Fruit fly (Drosophila melanogaster) whole organism, prepupa: Measurements from ENCODE around the gene Pif1A.

Experiments used
- CG11294 ChIP-seq: fragments of 200-800 bp; sonication (Bioruptor generic); IDR thresholded peaks from 2 replicates; pipeline ENCODE4 v1.3.6; 2022; ENCODE audit warnings: missing biosample characterization, missing genetic modification characterization
- CG11762 ChIP-seq: fragments of 200-800 bp; sonication (Bioruptor generic); optimal IDR thresholded peaks from 3 replicates; lab custom pipeline; 2016; ENCODE audit warnings: missing biosample characterization, missing genetic modification characterization; ENCODE audit not compliant: insufficient read depth
- CG11902 ChIP-seq: fragments of 200-800 bp; sonication (Bioruptor generic); optimal IDR thresholded peaks from 3 replicates; lab custom pipeline; 2016; ENCODE audit warnings: missing biosample characterization, missing genetic modification characterization
- CG1621 ChIP-seq: fragments of 200-800 bp; sonication (Bioruptor generic); optimal IDR thresholded peaks from 3 replicates; lab custom pipeline; 2018; ENCODE audit warnings: missing biosample characterization, mild to moderate bottlenecking, missing genetic modification characterization
- CG3032 ChIP-seq: fragments of 200-800 bp; optimal IDR thresholded peaks from 2 replicates; lab custom pipeline; 2019; ENCODE audit warnings: missing biosample characterization, mild to moderate bottlenecking, missing genetic modification characterization, moderate library complexity
- CG32006 ChIP-seq: fragments of 200-800 bp; sonication (Bioruptor generic); optimal IDR thresholded peaks from 3 replicates; lab custom pipeline; 2017; ENCODE audit warnings: missing biosample characterization, mild to moderate bottlenecking, missing genetic modification characterization
- CG3919 ChIP-seq: fragments of 200-800 bp; sonication (Bioruptor generic); optimal IDR thresholded peaks from 3 replicates; lab custom pipeline; 2016; ENCODE audit warnings: missing biosample characterization, missing genetic modification characterization
- CG6163 ChIP-seq: fragments of 200-800 bp; sonication (Bioruptor generic); IDR thresholded peaks from 3 replicates; pipeline ENCODE4 v1.3.6; 2022; ENCODE audit warnings: missing biosample characterization, missing genetic modification characterization
- CG6276 ChIP-seq: fragments of 200-800 bp; sonication (Bioruptor generic); optimal IDR thresholded peaks from 2 replicates; lab custom pipeline; 2017; ENCODE audit warnings: missing biosample characterization, mild to moderate bottlenecking, missing genetic modification characterization
- CG6808 ChIP-seq: fragments of 200-800 bp; sonication (Bioruptor generic); optimal IDR thresholded peaks from 3 replicates; lab custom pipeline; 2017; ENCODE audit warnings: missing biosample characterization, missing genetic modification characterization, mild to moderate bottlenecking, moderate library complexity, missing genetic modification reagents
- CG6854 ChIP-seq: fragments of 200-800 bp; sonication (Bioruptor generic); optimal IDR thresholded peaks from 2 replicates; lab custom pipeline; 2017; ENCODE audit warnings: missing biosample characterization, mild to moderate bottlenecking, missing genetic modification characterization
- CG7368 ChIP-seq: fragments of 200-800 bp; sonication (Bioruptor generic); optimal IDR thresholded peaks from 3 replicates; lab custom pipeline; 2016; ENCODE audit warnings: missing biosample characterization, missing genetic modification characterization
- CG8119 ChIP-seq: fragments of 200-800 bp; sonication (Bioruptor generic); IDR thresholded peaks from 3 replicates; pipeline ENCODE4 v1.3.6; 2022; ENCODE audit warnings: missing biosample characterization, missing genetic modification characterization
- CG8319 ChIP-seq: fragments of 200-800 bp; sonication (Bioruptor generic); optimal IDR thresholded peaks from 3 replicates; lab custom pipeline; 2016; ENCODE audit warnings: missing biosample characterization, missing genetic modification characterization
- CG8632 ChIP-seq: fragments of 200-800 bp; sonication (Bioruptor generic); optimal IDR thresholded peaks from 3 replicates; lab custom pipeline; 2016; ENCODE audit warnings: missing biosample characterization, missing genetic modification characterization
- CG9139 ChIP-seq: fragments of 200-800 bp; sonication (Bioruptor generic); optimal IDR thresholded peaks from 3 replicates; lab custom pipeline; 2017; ENCODE audit warnings: missing biosample characterization, mild to moderate bottlenecking, missing genetic modification characterization
- Eip75B ChIP-seq: fragments of 200-800 bp; sonication (Bioruptor generic); optimal IDR thresholded peaks from 3 replicates; lab custom pipeline; 2016; ENCODE audit warnings: missing biosample characterization, missing genetic modification characterization
- Ets21C ChIP-seq: fragments of 200-800 bp; sonication (Bioruptor generic); optimal IDR thresholded peaks from 3 replicates; lab custom pipeline; 2016; ENCODE audit warnings: missing biosample characterization, missing genetic modification characterization
- Ets96B ChIP-seq: fragments of 200-800 bp; optimal IDR thresholded peaks from 2 replicates; lab custom pipeline; 2019; ENCODE audit warnings: missing biosample characterization, mild to moderate bottlenecking, missing genetic modification characterization, moderate library complexity
- Gug ChIP-seq: fragments of 200-800 bp; sonication (Bioruptor generic); IDR thresholded peaks from 2 replicates; pipeline ENCODE4 v1.3.6; 2022; ENCODE audit warnings: missing biosample characterization, missing genetic modification characterization
- Hr38 ChIP-seq: sonication (Bioruptor generic); optimal IDR thresholded peaks from 2 replicates; lab custom pipeline; 2016; ENCODE audit warnings: missing biosample characterization, missing genetic modification characterization
- Hr39 ChIP-seq: fragments of 200-800 bp; sonication (Bioruptor generic); optimal IDR thresholded peaks from 2 replicates; lab custom pipeline; 2016; ENCODE audit warnings: missing biosample characterization, missing genetic modification characterization
- Hr4 ChIP-seq: fragments of 200-800 bp; sonication (Bioruptor generic); optimal IDR thresholded peaks from 3 replicates; lab custom pipeline; 2016; ENCODE audit warnings: missing biosample characterization, missing genetic modification characterization
- Lpt ChIP-seq: fragments of 200-800 bp; sonication (Bioruptor generic); optimal IDR thresholded peaks from 3 replicates; lab custom pipeline; 2016; ENCODE audit warnings: missing biosample characterization, missing genetic modification characterization
- Met ChIP-seq: fragments of 200-800 bp; sonication (Bioruptor generic); optimal IDR thresholded peaks from 3 replicates; lab custom pipeline; 2016; ENCODE audit warnings: missing biosample characterization, missing genetic modification characterization
- OdsH ChIP-seq: fragments of 200-800 bp; sonication (Bioruptor generic); optimal IDR thresholded peaks from 3 replicates; lab custom pipeline; 2016; ENCODE audit warnings: missing biosample characterization, missing genetic modification characterization
- Sox102F ChIP-seq: fragments of 200-800 bp; sonication (Bioruptor generic); optimal IDR thresholded peaks from 2 replicates; lab custom pipeline; 2016; ENCODE audit warnings: missing biosample characterization, mild to moderate bottlenecking, missing genetic modification characterization
- Sox14 ChIP-seq: fragments of 200-800 bp; sonication (Bioruptor generic); optimal IDR thresholded peaks from 3 replicates; lab custom pipeline; 2016; ENCODE audit warnings: missing biosample characterization, missing genetic modification characterization
- Sox15 ChIP-seq: fragments of 200-800 bp; sonication (Bioruptor generic); optimal IDR thresholded peaks from 3 replicates; lab custom pipeline; 2016; ENCODE audit warnings: missing biosample characterization, missing genetic modification characterization
- achi ChIP-seq: fragments of 200-800 bp; sonication (Bioruptor generic); optimal IDR thresholded peaks from 3 replicates; lab custom pipeline; 2016; ENCODE audit warnings: missing biosample characterization, missing genetic modification characterization
- acj6 ChIP-seq: fragments of 200-800 bp; sonication (Bioruptor generic); optimal IDR thresholded peaks from 3 replicates; lab custom pipeline; 2016; ENCODE audit warnings: missing biosample characterization, missing genetic modification characterization
- cyc ChIP-seq: fragments of 200-800 bp; sonication (Bioruptor generic); optimal IDR thresholded peaks from 3 replicates; lab custom pipeline; 2016; ENCODE audit warnings: missing biosample characterization, missing genetic modification characterization
- dsx ChIP-seq: fragments of 200-800 bp; optimal IDR thresholded peaks from 3 replicates; lab custom pipeline; 2019; ENCODE audit warnings: missing biosample characterization, mild to moderate bottlenecking, missing genetic modification characterization, moderate library complexity; ENCODE audit not compliant: poor library complexity, severe bottlenecking
- eg ChIP-seq: fragments of 200-800 bp; sonication (Bioruptor generic); IDR thresholded peaks from 3 replicates; pipeline ENCODE4 v1.3.6; 2022; ENCODE audit warnings: missing biosample characterization, missing genetic modification characterization
- esn ChIP-seq: fragments of 200-800 bp; sonication (Bioruptor generic); optimal IDR thresholded peaks from 2 replicates; lab custom pipeline; 2016; ENCODE audit warnings: missing biosample characterization, mild to moderate bottlenecking, missing genetic modification characterization, moderate library complexity
- fd59A ChIP-seq: fragments of 200-800 bp; sonication (Bioruptor generic); optimal IDR thresholded peaks from 2 replicates; lab custom pipeline; 2017; ENCODE audit warnings: missing biosample characterization, mild to moderate bottlenecking, missing genetic modification characterization, missing genetic modification reagents
- fd85E ChIP-seq: fragments of 200-800 bp; sonication (Bioruptor generic); optimal IDR thresholded peaks from 3 replicates; lab custom pipeline; 2016; ENCODE audit warnings: missing biosample characterization, missing genetic modification characterization
- fkh ChIP-seq: fragments of 200-800 bp; sonication (Bioruptor generic); optimal IDR thresholded peaks from 3 replicates; lab custom pipeline; 2017; ENCODE audit warnings: missing biosample characterization, mild to moderate bottlenecking, missing genetic modification characterization, moderate library complexity
- lz ChIP-seq: fragments of 200-800 bp; sonication (Bioruptor generic); optimal IDR thresholded peaks from 3 replicates; lab custom pipeline; 2016; ENCODE audit warnings: missing biosample characterization, missing genetic modification characterization
- net ChIP-seq: fragments of 200-800 bp; sonication (Bioruptor generic); optimal IDR thresholded peaks from 3 replicates; lab custom pipeline; 2016; ENCODE audit warnings: missing biosample characterization, missing genetic modification characterization
- salr ChIP-seq, 2 experiments: fragments of 200-800 bp; sonication (Bioruptor generic); optimal IDR thresholded peaks; 3 replicates each; lab custom pipeline; 2016 to 2018; ENCODE audit warnings: missing biosample characterization in 2 of 2, missing genetic modification characterization in 2 of 2, mild to moderate bottlenecking in 1 of 2
- ss ChIP-seq, 2 experiments: fragments of 200-800 bp; sonication (Bioruptor generic); optimal IDR thresholded peaks; 2 replicates in 1 of 2; 3 replicates in 1 of 2; lab custom pipeline; 2017 to 2018; ENCODE audit warnings: mild to moderate bottlenecking in 2 of 2, missing biosample characterization in 2 of 2, missing genetic modification characterization in 2 of 2, moderate library complexity in 1 of 2
- topi ChIP-seq: fragments of 200-800 bp; sonication (Bioruptor generic); optimal IDR thresholded peaks from 3 replicates; lab custom pipeline; 2016; ENCODE audit warnings: missing biosample characterization, missing genetic modification characterization
- vri ChIP-seq: fragments of 200-800 bp; sonication (Bioruptor generic); optimal IDR thresholded peaks from 3 replicates; lab custom pipeline; 2016; ENCODE audit warnings: missing biosample characterization, mild to moderate bottlenecking, missing genetic modification characterization

The Pif1A gene

DNA sequence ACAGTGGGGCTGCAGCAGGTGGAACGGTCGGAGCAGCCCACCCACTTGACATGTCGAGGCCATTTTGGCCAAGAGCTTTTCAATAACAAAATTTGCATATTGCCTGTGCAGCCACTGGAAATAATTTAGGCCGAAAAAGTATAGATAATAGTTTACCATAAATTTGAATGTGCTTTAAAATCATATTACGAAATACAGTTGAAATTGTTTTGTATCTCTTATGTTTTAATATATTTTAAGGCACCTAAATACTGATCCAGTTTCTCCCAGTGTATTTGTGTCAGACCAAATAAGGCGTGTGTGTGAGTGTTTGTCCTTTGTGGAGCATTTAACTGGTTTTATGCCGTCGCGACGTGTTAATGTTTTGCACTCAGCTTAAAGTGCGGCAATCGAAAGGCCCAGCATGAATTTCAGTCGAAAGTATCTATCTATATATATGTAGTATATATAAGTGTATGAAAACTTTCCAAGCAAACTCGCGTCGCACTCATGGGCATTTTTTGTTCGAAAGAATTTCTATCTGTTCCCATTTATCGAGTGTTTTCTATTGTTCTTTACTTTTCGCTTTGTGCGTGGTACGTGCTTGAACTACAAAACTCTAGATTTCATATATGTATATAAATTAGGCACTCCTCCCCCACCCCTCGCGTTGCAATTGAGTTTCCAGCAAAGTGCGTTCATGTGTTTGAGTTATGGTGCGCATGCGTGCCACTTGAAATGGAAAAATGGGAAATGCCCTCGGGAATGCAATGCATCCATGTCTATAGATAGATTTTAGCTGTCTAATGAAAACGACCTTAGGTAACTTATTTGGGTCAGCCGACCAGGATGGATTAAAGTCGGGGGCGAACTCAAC, 48.6 kb upstream of the Pif1A start (continued):
- TF ChIP-seq lz (GFP tag; lab: Kevin White, UChicago) (peak; percentile 53), cyc (GFP tag; lab: Kevin White, UChicago) (peak; percentile 54), CG6276 (GFP tag; lab: Kevin White, UChicago) (peak; percentile 52), topi (peak; percentile 48), Sox102F (GFP tag; lab: Kevin White, UChicago) (peak; percentile 60), Eip75B (GFP tag; lab: Kevin White, UChicago) (peak; percentile 64), CG9139 (GFP tag; lab: Kevin White, UChicago) (peak; percentile 35), CG11902 (GFP tag; lab: Kevin White, UChicago) (peak; percentile 11), Hr39 (GFP tag; lab: Kevin White, UChicago) (peak; percentile 49), CG6163 (GFP tag; lab: Robert Waterston, UW) (peak; percentile 72), Hr4 (GFP tag; lab: Kevin White, UChicago) (peak; percentile 67), CG6854 (GFP tag; lab: Kevin White, UChicago) (no peak), Lpt (GFP tag; lab: Kevin White, UChicago) (peak; percentile 55), acj6 (peak; percentile 50), CG1621 (peak; percentile 59), vri (GFP tag; lab: Kevin White, UChicago) (no peak), CG3032 (tag; lab: Kevin White, UChicago) (peak; percentile 35), CG8632 (GFP tag; lab: Kevin White, UChicago) (peak; percentile 33), salr (GFP tag; optimal IDR thresholded peaks at IDR 0.05; lab: Kevin White, UChicago) (peak in 1 of 2 experiments; percentile 35), CG32006 (GFP tag; lab: Kevin White, UChicago) (peak; percentile 73), fd85E (GFP tag; lab: Kevin White, UChicago) (no peak), CG3919 (GFP tag; lab: Kevin White, UChicago) (peak; percentile 68), Ets21C (GFP tag; lab: Kevin White, UChicago) (no peak), ss (GFP tag; optimal IDR thresholded peaks at IDR 0.05; lab: Kevin White, UChicago) (peak in 1 of 2 experiments; percentile 50), fkh (GFP tag; lab: Kevin White, UChicago) (no peak), OdsH (GFP tag; lab: Kevin White, UChicago) (peak; percentile 54), Met (peak; percentile 63), Ets96B (peak; percentile 69)
- TF ChIP-seq, all 60 proteins: peak for 51

DNA sequence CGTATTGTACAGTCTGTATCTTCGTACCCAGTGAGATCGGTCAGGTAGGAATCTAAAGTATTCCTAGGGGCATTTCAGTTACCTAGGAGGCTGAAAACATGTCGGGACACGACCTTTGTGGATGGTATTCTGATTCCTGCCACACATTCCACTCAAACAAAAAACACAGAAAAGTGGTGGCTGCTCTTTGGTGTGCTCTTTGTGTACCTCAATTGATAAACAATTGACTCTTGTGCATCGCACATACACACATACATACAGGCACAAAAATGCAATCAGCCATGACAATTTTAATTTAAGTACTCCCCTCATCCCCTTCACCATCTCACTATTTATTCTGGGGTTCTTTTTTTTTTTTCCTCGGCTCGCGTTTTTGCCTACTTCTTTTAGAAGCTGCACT, 47.2 kb upstream of the Pif1A start:
- TF ChIP-seq vri (GFP tag; lab: Kevin White, UChicago) (no peak), CG8119 (no peak), Hr39 (GFP tag; lab: Kevin White, UChicago) (no peak), Hr38 (no peak), achi (GFP tag; lab: Kevin White, UChicago) (no peak), eg (GFP tag; lab: Robert Waterston, UW) (no peak), acj6 (no peak), CG32006 (GFP tag; lab: Kevin White, UChicago) (no peak), fd59A (GFP tag; lab: Kevin White, UChicago) (no peak), CG3919 (GFP tag; lab: Kevin White, UChicago) (no peak), Sox14 (GFP tag; lab: Kevin White, UChicago) (no peak), CG7368 (no peak), CG11762 (GFP tag; lab: Kevin White, UChicago) (no peak), fd85E (GFP tag; lab: Kevin White, UChicago) (no peak)

DNA sequence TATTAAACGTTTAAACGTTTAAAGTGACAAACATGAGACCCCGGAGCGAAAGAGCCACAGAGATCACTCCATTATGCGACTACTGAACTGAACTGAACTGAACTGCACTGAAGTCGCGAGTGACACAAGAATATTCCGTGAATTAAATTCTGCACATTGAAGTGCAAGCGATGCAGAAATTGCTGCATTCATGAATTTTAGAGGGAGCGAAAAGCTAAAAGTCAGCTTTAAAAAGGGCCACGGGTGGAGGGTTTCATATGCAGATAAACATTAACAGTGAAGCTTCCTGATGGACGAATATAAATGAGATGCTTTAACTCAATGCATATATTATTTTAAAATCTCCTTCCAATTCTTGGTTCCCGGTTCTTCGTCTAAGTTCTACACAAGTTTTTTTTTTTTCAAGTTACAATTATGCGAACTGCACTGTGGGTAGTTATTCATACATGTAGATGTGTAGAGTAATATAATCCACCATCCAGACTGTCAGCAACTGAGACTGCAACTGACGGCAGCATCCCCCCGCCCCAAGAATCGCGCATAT, 46.2 kb upstream of the Pif1A start:
- no peak for TF ChIP-seq CG11294 (GFP tag; lab: Robert Waterston, UW)
- peak; percentile 35 for TF ChIP-seq CG8319 (GFP tag; lab: Kevin White, UChicago)
- peak; percentile 64 for TF ChIP-seq OdsH (GFP tag; lab: Kevin White, UChicago)
- no peak for TF ChIP-seq Hr38
- TF ChIP-seq CG1621 = peak; percentile 46
- TF ChIP-seq CG11762 (GFP tag; lab: Kevin White, UChicago) = peak; percentile 22
- peak; percentile 50 for TF ChIP-seq Sox102F (GFP tag; lab: Kevin White, UChicago)
- peak; percentile 52 for TF ChIP-seq Hr39 (GFP tag; lab: Kevin White, UChicago)
- TF ChIP-seq Sox15 (GFP tag; lab: Kevin White, UChicago) = peak; percentile 34
- peak; percentile 34 for TF ChIP-seq CG6808 (GFP tag; lab: Kevin White, UChicago)
- peak; percentile 45 for TF ChIP-seq lz (GFP tag; lab: Kevin White, UChicago)
- TF ChIP-seq achi (GFP tag; lab: Kevin White, UChicago) = peak; percentile 60
- TF ChIP-seq CG3032 (tag; lab: Kevin White, UChicago) = peak; percentile 43
- TF ChIP-seq esn (GFP tag; lab: Kevin White, UChicago) = peak; percentile 55
- no peak for TF ChIP-seq fd85E (GFP tag; lab: Kevin White, UChicago)
- peak; percentile 10 for TF ChIP-seq net (GFP tag; lab: Kevin White, UChicago)
- peak; percentile 29 for TF ChIP-seq Ets21C (GFP tag; lab: Kevin White, UChicago)
- TF ChIP-seq dsx (GFP tag; lab: Kevin White, UChicago) = peak; percentile 12
- TF ChIP-seq Gug (GFP tag; lab: Robert Waterston, UW) = no peak
